Worm (Caenorhabditis elegans) whole organism, late embryonic: ENCODE data around the gene F22H10.1.

Source experiments
- F13H6.1 ChIP-seq: sonication (generic microtip); optimal IDR thresholded peaks from 2 replicates; lab custom pipeline; 2016; ENCODE audit warnings: missing genetic modification characterization, missing compliant biosample characterization
- ama-1 ChIP-seq: fragments of 150-350 bp; optimal IDR thresholded peaks from 2 replicates; lab custom pipeline; 2014
- ceh-19 ChIP-seq: fragments of 200-800 bp; sonication (Bioruptor generic); optimal IDR thresholded peaks from 2 replicates; lab custom pipeline; 2018; ENCODE audit warnings: mild to moderate bottlenecking, missing genetic modification characterization, missing compliant biosample characterization
- ceh-22 ChIP-seq: sonication (generic microtip); optimal IDR thresholded peaks from 2 replicates; lab custom pipeline; 2017; ENCODE audit warnings: missing biosample characterization, missing genetic modification characterization
- ets-4 ChIP-seq: sonication (generic microtip); optimal IDR thresholded peaks from 2 replicates; lab custom pipeline; 2016; ENCODE audit warnings: missing genetic modification characterization, missing compliant biosample characterization
- fkh-10 ChIP-seq: fragments of 150-350 bp; optimal IDR thresholded peaks from 2 replicates; lab custom pipeline; 2014; ENCODE audit warnings: missing biosample characterization, missing genetic modification reagents, missing genetic modification characterization
- nhr-11 ChIP-seq: fragments of 150-350 bp; optimal IDR thresholded peaks from 2 replicates; lab custom pipeline; 2014; ENCODE audit warnings: missing biosample characterization, missing genetic modification characterization
- odd-2 ChIP-seq: sonication (generic microtip); optimal IDR thresholded peaks from 2 replicates; lab custom pipeline; 2017; ENCODE audit warnings: antibody characterized with exemption, mild to moderate bottlenecking, missing genetic modification characterization, missing compliant biosample characterization
- pha-4 ChIP-seq: fragments of 150-350 bp; optimal IDR thresholded peaks from 2 replicates; lab custom pipeline; 2018; ENCODE audit warnings: missing biosample characterization, missing genetic modification reagents, missing genetic modification characterization
- tbx-2 ChIP-seq: sonication (generic microtip); optimal IDR thresholded peaks from 2 replicates; lab custom pipeline; 2016; ENCODE audit warnings: missing genetic modification characterization, missing compliant biosample characterization
- ztf-16 ChIP-seq: sonication (generic microtip); optimal IDR thresholded peaks from 2 replicates; lab custom pipeline; 2017; ENCODE audit warnings: missing genetic modification characterization, missing compliant biosample characterization

- no peak for TF ChIP-seq odd-2 (tag; lab: Kevin White, UChicago)
- TF ChIP-seq fkh-10 (GFP tag; lab: Kevin White, UChicago): no peak
- TF ChIP-seq tbx-2 (tag; lab: Kevin White, UChicago): no peak
- no peak for TF ChIP-seq ama-1 (lab: Kevin White, UChicago)
- TF ChIP-seq nhr-11 (tag; lab: Kevin White, UChicago): no peak
- TF ChIP-seq ceh-19 (GFP tag; lab: Kevin White, UChicago): no peak
- TF ChIP-seq ets-4: no peak
- TF ChIP-seq ceh-22 (tag; lab: Kevin White, UChicago): no peak
- TF ChIP-seq pha-4 (tag; lab: Kevin White, UChicago): no peak
- no peak for TF ChIP-seq ztf-16 (tag; lab: Kevin White, UChicago)
- TF ChIP-seq F13H6.1 (tag; lab: Kevin White, UChicago): no peak
These were observed 3.4 kb downstream of the F22H10.1 start for ce11 chrX:16705607-16706006.
